Fruit fly (Drosophila melanogaster) whole organism, prepupa: Measurements from ENCODE around the gene CG12025.
A peak's percentile ranks its signal among the peaks of the same experiment; 100 is the strongest.

ENCODE experiments used
- CG1621 ChIP-seq: fragments of 200-800 bp; sonication (Bioruptor generic); optimal IDR thresholded peaks from 3 replicates; lab custom pipeline; 2018; ENCODE audit warnings: missing biosample characterization, mild to moderate bottlenecking, missing genetic modification characterization
- CG31627 ChIP-seq: fragments of 200-800 bp; sonication (Bioruptor generic); optimal IDR thresholded peaks from 3 replicates; lab custom pipeline; 2016; ENCODE audit warnings: missing biosample characterization, missing genetic modification characterization
- CG4318 ChIP-seq: fragments of 200-800 bp; sonication (Bioruptor generic); optimal IDR thresholded peaks from 3 replicates; lab custom pipeline; 2017; ENCODE audit warnings: missing biosample characterization, mild to moderate bottlenecking, missing genetic modification characterization
- CG7368 ChIP-seq: fragments of 200-800 bp; sonication (Bioruptor generic); optimal IDR thresholded peaks from 3 replicates; lab custom pipeline; 2016; ENCODE audit warnings: missing biosample characterization, missing genetic modification characterization
- Gug ChIP-seq: fragments of 200-800 bp; sonication (Bioruptor generic); IDR thresholded peaks from 2 replicates; pipeline ENCODE4 v1.3.6; 2022; ENCODE audit warnings: missing biosample characterization, missing genetic modification characterization
- Sox102F ChIP-seq: fragments of 200-800 bp; sonication (Bioruptor generic); optimal IDR thresholded peaks from 2 replicates; lab custom pipeline; 2016; ENCODE audit warnings: missing biosample characterization, mild to moderate bottlenecking, missing genetic modification characterization
- fd85E ChIP-seq: fragments of 200-800 bp; sonication (Bioruptor generic); optimal IDR thresholded peaks from 3 replicates; lab custom pipeline; 2016; ENCODE audit warnings: missing biosample characterization, missing genetic modification characterization
- fkh ChIP-seq: fragments of 200-800 bp; sonication (Bioruptor generic); optimal IDR thresholded peaks from 3 replicates; lab custom pipeline; 2017; ENCODE audit warnings: missing biosample characterization, mild to moderate bottlenecking, missing genetic modification characterization, moderate library complexity
- pdm3 ChIP-seq: fragments of 200-800 bp; sonication (Bioruptor generic); optimal IDR thresholded peaks from 3 replicates; lab custom pipeline; 2016; ENCODE audit warnings: missing biosample characterization, missing genetic modification characterization

DNA sequence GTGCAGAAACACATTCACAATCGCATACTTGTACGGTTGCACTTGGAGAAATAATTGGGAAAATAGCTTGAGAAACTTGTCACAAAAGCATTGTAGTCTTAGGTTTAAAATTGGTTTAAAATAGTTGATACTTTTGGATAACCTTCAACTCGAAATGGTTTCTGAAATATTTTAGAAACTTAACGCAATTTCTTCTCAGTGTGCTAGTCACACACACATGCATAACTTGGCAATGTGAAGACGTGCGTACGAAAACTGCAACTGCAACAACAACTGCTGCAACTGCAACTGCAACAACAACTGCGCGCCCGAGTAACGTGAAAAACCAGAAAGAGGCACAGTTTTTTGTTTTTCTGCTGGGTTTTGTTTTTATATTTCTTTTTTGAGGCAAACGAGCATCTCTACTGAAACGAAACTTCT is 20.9 kb downstream of the CG12025 start:
- TF ChIP-seq fkh (GFP tag; lab: Kevin White, UChicago): no peak
- TF ChIP-seq Gug (GFP tag; lab: Robert Waterston, UW): peak; percentile 98
- peak; percentile 90 for TF ChIP-seq Sox102F (GFP tag; lab: Kevin White, UChicago)
- TF ChIP-seq CG7368 (GFP tag; lab: Kevin White, UChicago): peak; percentile 97
- TF ChIP-seq CG31627 (GFP tag; lab: Kevin White, UChicago): peak; percentile 90
- peak; percentile 96 for TF ChIP-seq pdm3 (GFP tag; lab: Kevin White, UChicago)
- TF ChIP-seq fd85E (GFP tag; lab: Kevin White, UChicago): peak; percentile 78
- peak; percentile 97 for TF ChIP-seq CG4318 (GFP tag; lab: Kevin White, UChicago)
- peak; percentile 96 for TF ChIP-seq CG1621 (tag; lab: Kevin White, UChicago)
